Worm (Caenorhabditis elegans) whole organism, mixed stage, embryonic: ENCODE measurements around the gene ugt-58.

Experiments used
- cnd-1 ChIP-seq: fragments of 200-800 bp; sonication (Bioruptor generic); optimal IDR thresholded peaks from 2 replicates; lab custom pipeline; 2018; ENCODE audit warnings: mild to moderate bottlenecking, missing genetic modification characterization, missing compliant biosample characterization
- elt-3 ChIP-seq: fragments of 150-350 bp; optimal IDR thresholded peaks from 2 replicates; lab custom pipeline; 2014; ENCODE audit warnings: missing biosample characterization, missing genetic modification characterization
- snpc-4 ChIP-seq: fragments of 150-350 bp; optimal IDR thresholded peaks from 2 replicates; lab custom pipeline; 2014; ENCODE audit warnings: missing biosample characterization, missing genetic modification characterization
- ztf-11 ChIP-seq: fragments of 150-350 bp; optimal IDR thresholded peaks from 2 replicates; lab custom pipeline; 2014; ENCODE audit warnings: missing biosample characterization, missing genetic modification characterization

DNA sequence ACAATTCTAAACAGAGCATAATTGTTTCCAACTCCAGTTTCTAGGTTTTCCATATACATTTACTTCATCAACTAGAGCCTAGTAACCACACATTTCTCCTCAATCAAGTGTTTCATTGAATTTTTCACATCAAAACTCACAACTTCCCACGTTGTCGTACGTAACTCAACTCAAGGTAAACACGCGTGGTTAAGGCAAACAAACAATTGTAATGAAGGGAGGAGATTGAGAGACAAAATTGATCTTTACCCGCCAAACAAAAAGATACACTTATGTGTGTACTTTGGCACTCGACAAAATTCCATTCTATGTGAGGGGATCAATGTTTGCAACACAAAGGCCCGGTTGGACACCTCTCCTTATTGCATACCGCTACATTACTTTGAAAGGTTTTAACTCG, 18.8 kb upstream of the ugt-58 start, which contains the start of gene nhr-19:
- no peak for TF ChIP-seq snpc-4 (tag; lab: Kevin White, UChicago)
- TF ChIP-seq cnd-1 (tag; lab: Kevin White, UChicago): no peak
- TF ChIP-seq ztf-11: no peak
- no peak for TF ChIP-seq elt-3
